Fruit fly (Drosophila melanogaster): ENCODE measurements around the gene Syt1.

Syt1 gene

DNA sequence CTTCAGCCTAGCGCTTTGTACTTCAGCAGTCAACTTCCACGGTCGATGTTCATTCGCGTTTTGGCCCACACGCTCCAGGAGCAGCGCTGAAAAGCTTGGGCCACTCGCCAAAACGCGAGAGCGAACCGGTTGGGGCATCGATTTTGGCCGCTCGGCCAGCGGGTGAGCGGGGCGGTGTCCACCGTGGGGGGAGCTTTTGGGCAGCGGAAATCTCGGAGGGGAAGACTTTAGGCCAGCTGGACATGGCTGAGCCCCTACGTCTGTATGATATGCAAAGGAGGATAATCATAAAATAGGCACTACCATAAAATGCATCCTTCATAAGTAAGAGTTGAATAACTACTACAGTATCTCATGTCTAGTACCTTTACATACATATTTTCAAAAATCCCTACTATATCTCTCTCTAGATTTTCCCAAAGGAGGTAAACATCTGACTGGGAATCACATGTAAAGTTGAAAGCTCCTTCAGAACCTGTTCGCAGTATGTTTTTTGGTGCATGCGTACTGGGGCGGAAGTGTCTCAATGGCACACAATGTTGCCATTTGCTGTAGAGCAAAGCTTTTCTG is at the start of gene Syt1:
Syt1 (minus strand) TSS at position 71 of the 570 bp plus-strand sequence.
- TF ChIP-seq insv (optimal IDR thresholded peaks at IDR 0.05) (no peak), Sin3A (optimal IDR thresholded peaks at IDR 0.05) (no peak), h (optimal IDR thresholded peaks at IDR 0.05) (no peak), psq (optimal IDR thresholded peaks at IDR 0.05) (no peak), ttk (optimal IDR thresholded peaks at IDR 0.05) (no peak), Myc (optimal IDR thresholded peaks at IDR 0.05) (no peak)

DNA sequence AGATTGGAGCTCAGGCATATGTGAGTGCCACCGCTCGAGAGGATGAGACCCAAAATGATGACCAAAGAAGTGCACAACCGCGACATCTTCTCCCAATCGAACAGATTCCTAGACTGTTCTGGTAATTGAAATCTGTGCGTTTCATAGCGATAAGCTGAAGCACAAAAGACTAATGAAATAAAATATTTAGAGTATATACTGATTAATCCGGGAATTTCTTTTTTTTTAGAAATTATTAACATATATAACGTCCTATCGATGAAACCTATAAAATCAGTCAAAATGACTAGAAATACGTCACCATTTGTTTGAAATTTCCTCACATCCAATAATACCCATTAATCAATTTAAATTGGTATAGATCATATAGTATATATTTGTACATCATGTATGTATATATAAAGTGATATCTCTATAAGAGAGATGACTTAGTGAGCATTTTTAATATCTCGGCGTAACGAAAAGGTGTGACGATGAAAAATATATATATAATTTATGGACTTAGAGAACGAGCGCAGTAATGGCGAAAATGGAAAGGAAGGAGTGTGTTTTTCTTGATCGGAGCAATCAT is 47.4 kb upstream of the Syt1 start, which contains the start of the genes CG3117 and CG2983:
CG3117 (minus strand) TSS at position 101 of the 571 bp plus-strand sequence.
CG2983 (plus strand) TSS at position 521 of the 571 bp plus-strand sequence.
- TF ChIP-seq Myc (optimal IDR thresholded peaks at IDR 0.05) (no peak), psq (optimal IDR thresholded peaks at IDR 0.05) (no peak), ttk (optimal IDR thresholded peaks at IDR 0.05) (no peak), Sin3A (optimal IDR thresholded peaks at IDR 0.05) (no peak), insv (optimal IDR thresholded peaks at IDR 0.05) (no peak), h (optimal IDR thresholded peaks at IDR 0.05) (no peak)

DNA sequence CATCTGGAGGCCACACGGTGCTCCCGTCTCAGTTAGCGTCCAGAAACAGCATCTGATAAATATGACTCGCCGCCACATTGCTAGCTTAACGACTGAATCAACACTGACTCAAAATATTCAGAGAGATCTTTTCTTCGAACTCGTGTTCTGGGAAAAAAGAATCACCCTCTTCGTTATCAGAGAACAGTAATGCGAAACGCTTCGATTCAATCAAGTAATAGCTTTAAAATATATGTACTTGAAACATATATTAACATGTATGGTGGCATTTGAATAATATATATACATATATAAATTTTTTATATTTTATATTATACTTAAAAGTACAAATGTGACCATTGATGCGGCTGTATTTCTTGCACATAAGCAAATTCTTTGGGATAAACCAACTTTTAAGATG is 45.9 kb upstream of the Syt1 start, which contains the start of gene CG18557:
CG18557 (minus strand) TSS at position 101 of the 400 bp plus-strand sequence.
- no peak for TF ChIP-seq psq (optimal IDR thresholded peaks at IDR 0.05)
- TF ChIP-seq Myc (optimal IDR thresholded peaks at IDR 0.05): no peak
- TF ChIP-seq h (optimal IDR thresholded peaks at IDR 0.05): no peak
- no peak for TF ChIP-seq Sin3A (optimal IDR thresholded peaks at IDR 0.05)
- TF ChIP-seq ttk (optimal IDR thresholded peaks at IDR 0.05): no peak
- TF ChIP-seq insv (optimal IDR thresholded peaks at IDR 0.05): no peak

DNA sequence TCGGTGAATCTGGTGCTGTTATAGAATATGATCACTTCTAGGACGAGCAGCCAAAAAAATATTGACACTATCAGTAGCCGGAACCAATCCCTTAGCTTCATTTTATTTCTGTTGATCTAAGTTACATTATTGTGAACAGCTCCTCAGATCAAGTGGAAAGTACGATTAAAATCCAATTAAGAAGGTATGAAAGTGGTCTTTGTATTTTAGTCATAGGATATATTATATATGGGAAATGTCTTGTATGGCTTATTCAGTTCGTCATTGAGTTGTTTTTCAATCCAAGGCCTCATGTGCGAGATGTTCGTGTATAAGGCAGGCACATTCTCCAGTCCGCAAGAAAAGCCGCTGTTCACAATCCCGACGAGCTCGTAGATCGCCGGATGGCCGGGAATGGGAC is 44.6 kb upstream of the Syt1 start, which contains the start of gene CG18558:
CG18558 (minus strand) TSS at position 101 of the 400 bp plus-strand sequence.
- TF ChIP-seq psq (optimal IDR thresholded peaks at IDR 0.05) (no peak), h (optimal IDR thresholded peaks at IDR 0.05) (no peak), insv (optimal IDR thresholded peaks at IDR 0.05) (no peak)

DNA sequence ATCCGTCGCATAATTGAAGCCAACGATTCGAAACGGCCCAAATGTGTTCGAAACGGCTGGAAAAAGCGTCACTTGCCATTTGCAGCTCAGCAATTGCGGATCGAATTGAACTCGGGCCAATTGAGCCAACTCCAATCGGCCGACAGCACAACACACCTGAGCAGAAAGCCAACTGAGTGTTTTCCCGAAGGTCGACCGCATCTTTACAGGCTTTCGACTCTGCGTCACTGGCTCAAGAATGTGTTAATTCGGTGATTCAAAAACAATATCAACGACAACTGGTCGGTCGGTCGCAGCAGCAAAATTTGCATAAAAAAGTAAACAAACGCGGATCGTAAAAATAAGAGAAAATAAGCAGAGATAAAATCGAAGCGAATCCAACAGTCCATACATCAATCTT is 40.5 kb upstream of the Syt1 start:
- no peak for TF ChIP-seq h (optimal IDR thresholded peaks at IDR 0.05)
- TF ChIP-seq ttk (optimal IDR thresholded peaks at IDR 0.05): no peak
- no peak for TF ChIP-seq Myc (optimal IDR thresholded peaks at IDR 0.05)
- no peak for TF ChIP-seq insv (optimal IDR thresholded peaks at IDR 0.05)
- TF ChIP-seq Sin3A (optimal IDR thresholded peaks at IDR 0.05): no peak
- TF ChIP-seq psq (optimal IDR thresholded peaks at IDR 0.05): no peak

DNA sequence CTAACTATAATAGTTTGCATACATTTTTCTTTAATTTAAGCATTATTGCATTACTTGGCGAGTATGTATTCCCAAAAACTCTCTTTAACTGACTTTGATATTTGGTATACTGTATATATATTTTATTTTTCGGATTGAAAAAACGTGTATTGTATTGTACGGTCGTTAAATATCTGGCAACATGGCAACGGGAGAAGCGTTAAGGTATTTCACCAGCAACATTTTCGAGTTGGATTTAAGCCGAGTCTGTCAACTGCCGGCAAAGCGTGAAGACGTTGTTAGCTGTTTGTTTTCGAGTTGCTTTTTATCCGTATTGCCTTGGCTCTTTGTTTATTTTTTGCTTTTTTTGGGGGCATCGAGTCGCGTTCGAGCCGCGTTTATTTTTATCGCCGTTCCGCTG is 40.1 kb upstream of the Syt1 start, which contains the start of gene CG2975:
CG2975 (plus strand) TSS at position 275 of the 400 bp plus-strand sequence.
- TF ChIP-seq Myc (optimal IDR thresholded peaks at IDR 0.05): no peak
- no peak for TF ChIP-seq psq (optimal IDR thresholded peaks at IDR 0.05)
- TF ChIP-seq insv (optimal IDR thresholded peaks at IDR 0.05): no peak
- no peak for TF ChIP-seq ttk (optimal IDR thresholded peaks at IDR 0.05)
- no peak for TF ChIP-seq h (optimal IDR thresholded peaks at IDR 0.05)
- no peak for TF ChIP-seq Sin3A (optimal IDR thresholded peaks at IDR 0.05)

DNA sequence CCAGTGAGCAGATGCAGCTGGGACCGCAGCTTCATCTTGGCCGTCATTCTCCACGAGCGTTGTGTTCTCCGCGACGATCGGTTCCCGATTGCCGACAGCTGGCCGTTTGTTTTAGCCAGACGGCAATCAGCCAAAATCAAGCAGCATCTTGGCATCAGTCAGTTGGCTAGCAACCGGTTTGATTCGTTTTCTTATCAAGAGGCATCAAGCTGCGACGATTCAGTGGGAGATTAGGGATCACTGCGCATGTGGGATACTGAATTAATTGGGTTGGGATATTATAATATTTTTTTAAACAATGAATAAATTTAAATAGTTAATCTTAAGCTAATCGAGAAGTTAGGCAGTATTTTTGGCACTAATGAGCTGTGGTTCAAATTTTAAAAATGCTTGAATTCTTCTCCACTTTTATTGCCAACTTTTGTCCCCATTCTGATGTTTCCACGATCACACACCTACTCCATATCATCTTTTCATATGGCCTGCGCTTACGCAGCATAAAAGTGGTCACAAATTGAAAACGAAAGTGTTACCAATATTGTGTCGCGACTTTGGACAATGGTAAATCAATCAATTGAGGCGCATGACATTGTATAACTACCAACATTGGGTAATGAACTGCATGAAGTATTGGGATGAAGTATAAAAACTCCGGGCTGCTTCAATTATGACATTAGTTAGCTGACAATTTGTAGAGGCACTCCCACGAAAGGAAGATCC is 38.1 kb upstream of the Syt1 start, which contains the start of the genes CG3119 and Cpr23B:
CG3119 (minus strand) TSS at position 92 of the 720 bp plus-strand sequence.
Cpr23B (plus strand) TSS at position 670 of the 720 bp plus-strand sequence.
- TF ChIP-seq ttk (optimal IDR thresholded peaks at IDR 0.05): no peak
- TF ChIP-seq Sin3A (optimal IDR thresholded peaks at IDR 0.05): no peak
- TF ChIP-seq h (optimal IDR thresholded peaks at IDR 0.05): no peak
- TF ChIP-seq insv (optimal IDR thresholded peaks at IDR 0.05): no peak
- no peak for TF ChIP-seq Myc (optimal IDR thresholded peaks at IDR 0.05)

DNA sequence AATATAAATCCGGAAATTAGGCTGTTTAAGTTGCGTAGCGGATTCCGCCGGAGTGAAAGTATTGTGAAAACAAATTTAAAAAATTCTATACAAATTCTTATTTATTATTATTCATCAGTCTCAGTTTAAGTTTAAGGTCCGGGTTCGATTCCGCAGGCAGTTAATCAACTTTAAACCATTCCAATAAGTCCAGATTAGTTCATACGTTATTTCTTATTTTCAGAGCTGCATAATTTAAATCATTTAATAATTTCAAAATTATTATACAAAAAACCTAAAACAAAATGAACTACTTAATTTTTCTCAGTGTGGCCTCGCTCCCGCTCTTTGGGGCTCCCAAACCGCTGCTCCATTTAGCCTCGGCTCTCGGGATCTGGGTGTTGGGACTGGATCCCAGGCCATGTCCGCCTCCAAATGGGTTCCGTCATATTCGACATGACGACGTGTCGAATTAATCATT is 30.6 kb upstream of the Syt1 start:
- TF ChIP-seq h (optimal IDR thresholded peaks at IDR 0.05) (no peak), insv (optimal IDR thresholded peaks at IDR 0.05) (no peak), psq (optimal IDR thresholded peaks at IDR 0.05) (no peak), Sin3A (optimal IDR thresholded peaks at IDR 0.05) (no peak), Myc (optimal IDR thresholded peaks at IDR 0.05) (no peak), ttk (optimal IDR thresholded peaks at IDR 0.05) (no peak)

DNA sequence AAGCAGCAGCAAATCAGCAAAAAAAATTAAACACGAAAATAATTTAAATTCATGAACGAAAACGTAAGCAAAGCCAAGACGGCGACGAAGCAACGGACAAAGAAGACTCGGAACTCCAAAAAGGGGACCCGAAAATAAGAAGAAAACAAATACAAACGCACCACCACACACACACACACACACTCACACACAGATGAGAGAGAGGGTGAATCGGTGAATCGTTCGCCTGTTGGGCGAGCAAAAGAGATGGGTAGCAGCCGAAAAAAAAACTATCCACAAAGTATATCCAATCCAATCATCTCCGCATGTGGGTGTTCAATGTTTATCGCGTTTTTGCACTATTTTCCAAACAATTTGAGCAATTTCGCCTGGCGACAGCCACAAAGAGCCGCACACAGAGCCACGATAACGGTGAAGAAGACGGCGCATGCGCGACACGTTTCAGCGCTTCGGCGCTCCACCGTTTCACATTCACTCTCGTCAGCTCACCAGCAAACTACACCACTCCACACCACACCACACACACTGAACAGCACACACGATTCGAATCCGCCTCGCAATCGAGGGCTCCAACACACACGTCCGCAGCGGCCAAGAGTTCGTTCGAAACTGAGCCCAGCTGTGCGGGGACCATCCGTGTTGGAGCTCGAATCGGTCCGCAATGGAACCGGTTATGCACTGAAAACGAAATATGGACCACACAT is 30.0 kb upstream of the Syt1 start, which contains the start of gene Duox:
Duox (minus strand) TSS at position 612 of the 704 bp plus-strand sequence.
- no peak for TF ChIP-seq psq (optimal IDR thresholded peaks at IDR 0.05)
- no peak for TF ChIP-seq Sin3A (optimal IDR thresholded peaks at IDR 0.05)
- TF ChIP-seq insv (optimal IDR thresholded peaks at IDR 0.05): no peak
- no peak for TF ChIP-seq Myc (optimal IDR thresholded peaks at IDR 0.05)
- no peak for TF ChIP-seq h (optimal IDR thresholded peaks at IDR 0.05)
- no peak for TF ChIP-seq ttk (optimal IDR thresholded peaks at IDR 0.05)

DNA sequence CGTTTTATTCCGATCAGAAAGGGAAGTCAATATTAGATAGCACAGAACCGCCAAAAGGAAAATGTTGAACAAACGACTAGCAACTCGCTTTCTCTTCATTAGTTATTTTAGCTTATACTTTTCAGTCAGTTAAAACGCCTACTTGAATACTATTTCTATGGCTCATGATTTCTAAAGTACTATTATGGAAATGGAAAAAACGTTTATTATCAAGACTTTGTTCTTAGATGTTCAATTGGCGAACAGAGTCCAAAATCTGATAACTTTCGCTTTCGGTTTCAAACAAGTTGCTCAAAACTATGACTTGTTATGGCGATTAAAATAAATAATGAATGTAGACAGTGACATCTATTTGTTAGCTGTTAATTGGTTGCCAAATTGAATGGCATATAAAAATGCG is 25.6 kb upstream of the Syt1 start, which contains the start of gene CG3123:
CG3123 (minus strand) TSS at position 101 of the 400 bp plus-strand sequence.
- TF ChIP-seq Myc (optimal IDR thresholded peaks at IDR 0.05): no peak
- no peak for TF ChIP-seq ttk (optimal IDR thresholded peaks at IDR 0.05)
- TF ChIP-seq h (optimal IDR thresholded peaks at IDR 0.05): no peak
- TF ChIP-seq insv (optimal IDR thresholded peaks at IDR 0.05): no peak
- no peak for TF ChIP-seq psq (optimal IDR thresholded peaks at IDR 0.05)
- TF ChIP-seq Sin3A (optimal IDR thresholded peaks at IDR 0.05): no peak

DNA sequence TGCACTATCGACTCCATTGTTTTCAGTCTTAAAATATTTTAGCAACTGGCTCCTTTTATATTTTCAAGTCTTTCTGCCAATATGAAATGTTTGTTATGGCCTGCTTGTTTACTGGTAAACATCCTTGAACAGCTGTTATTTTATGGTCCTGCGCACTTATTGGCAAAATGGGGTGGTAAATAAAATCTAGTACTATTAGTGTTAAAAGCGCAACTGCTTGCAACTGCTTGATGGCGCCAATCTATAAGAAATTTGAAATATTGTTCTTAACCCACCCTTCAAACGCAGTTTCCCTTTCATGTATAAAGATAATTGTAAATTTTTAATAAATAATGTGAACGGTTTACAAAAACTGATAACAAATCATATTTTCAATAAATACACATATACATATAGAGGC is 15.9 kb upstream of the Syt1 start, which contains the start of gene G6P:
G6P (minus strand) TSS at position 88 of the 400 bp plus-strand sequence.
- TF ChIP-seq Myc (optimal IDR thresholded peaks at IDR 0.05) (no peak), h (optimal IDR thresholded peaks at IDR 0.05) (no peak), insv (optimal IDR thresholded peaks at IDR 0.05) (no peak), ttk (optimal IDR thresholded peaks at IDR 0.05) (no peak), psq (optimal IDR thresholded peaks at IDR 0.05) (no peak), Sin3A (optimal IDR thresholded peaks at IDR 0.05) (no peak)
